Worm (Caenorhabditis elegans) whole organism, late embryonic: ENCODE measurements around the gene ZK632.9.

ENCODE experiments used
- C38D4.7 ChIP-seq: fragments of 200-800 bp; sonication (Bioruptor generic); optimal IDR thresholded peaks from 2 replicates; lab custom pipeline; 2018; ENCODE audit warnings: mild to moderate bottlenecking, missing genetic modification characterization, moderate library complexity, missing compliant biosample characterization
- ets-4 ChIP-seq: sonication (generic microtip); optimal IDR thresholded peaks from 2 replicates; lab custom pipeline; 2016; ENCODE audit warnings: missing genetic modification characterization, missing compliant biosample characterization
- sox-4 ChIP-seq: sonication (generic microtip); optimal IDR thresholded peaks from 2 replicates; lab custom pipeline; 2017; ENCODE audit warnings: mild to moderate bottlenecking, missing genetic modification characterization, inconsistent platforms, missing compliant biosample characterization

- TF ChIP-seq sox-4 (tag; lab: Kevin White, UChicago) (no peak), C38D4.7 (GFP tag; lab: Kevin White, UChicago) (no peak), ets-4 (tag; lab: Kevin White, UChicago) (no peak)
Measured at ce11 chrIII:9802045-9802444, 23.2 kb downstream of the ZK632.9 start.
